Worm (Caenorhabditis elegans) whole organism, L4/young adult: Measurements from ENCODE around the gene spr-3.

Experiments used
- W03F9.2 ChIP-seq: fragments of 150-350 bp; optimal IDR thresholded peaks from 2 replicates; lab custom pipeline; 2014; ENCODE audit warnings: missing biosample characterization, missing genetic modification characterization
- him-1 ChIP-seq: sonication (generic microtip); optimal IDR thresholded peaks from 2 replicates; lab custom pipeline; 2016; ENCODE audit warnings: missing genotype, missing genetic modification reagents, missing genetic modification characterization, missing compliant biosample characterization

DNA sequence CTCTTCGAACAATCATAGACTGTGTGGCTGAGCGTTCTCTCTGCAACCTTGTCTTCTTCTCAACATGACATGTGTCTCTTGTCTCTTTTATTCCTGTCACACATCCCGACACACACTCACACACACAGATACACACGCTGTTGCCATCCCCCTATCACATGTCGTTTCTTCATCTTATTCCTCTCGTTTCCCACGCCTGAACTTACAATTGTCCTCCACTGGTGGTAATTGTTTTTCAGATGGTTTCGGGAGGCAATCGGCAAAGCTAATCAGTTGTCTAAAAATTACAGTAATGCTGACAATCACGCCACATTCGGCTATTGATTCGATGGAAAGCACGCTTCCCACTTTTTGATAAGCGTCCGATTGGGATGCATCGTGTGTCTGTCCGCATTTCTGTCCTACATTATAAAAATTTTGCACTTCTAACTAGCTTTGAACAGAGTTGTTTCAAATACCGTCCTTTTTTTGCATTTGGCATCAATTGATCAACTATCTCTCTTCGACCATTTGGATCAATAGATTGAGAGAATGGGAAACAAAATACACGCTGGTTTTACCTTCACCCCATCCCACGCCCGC lies 18.4 kb downstream of the spr-3 start, which contains the start of gene nhr-35:
- TF ChIP-seq him-1 (tag; lab: Kevin White, UChicago) = no peak
- TF ChIP-seq W03F9.2 = no peak
